Fruit fly (Drosophila melanogaster): ENCODE results near the gene Grx1.

Gene Grx1

DNA sequence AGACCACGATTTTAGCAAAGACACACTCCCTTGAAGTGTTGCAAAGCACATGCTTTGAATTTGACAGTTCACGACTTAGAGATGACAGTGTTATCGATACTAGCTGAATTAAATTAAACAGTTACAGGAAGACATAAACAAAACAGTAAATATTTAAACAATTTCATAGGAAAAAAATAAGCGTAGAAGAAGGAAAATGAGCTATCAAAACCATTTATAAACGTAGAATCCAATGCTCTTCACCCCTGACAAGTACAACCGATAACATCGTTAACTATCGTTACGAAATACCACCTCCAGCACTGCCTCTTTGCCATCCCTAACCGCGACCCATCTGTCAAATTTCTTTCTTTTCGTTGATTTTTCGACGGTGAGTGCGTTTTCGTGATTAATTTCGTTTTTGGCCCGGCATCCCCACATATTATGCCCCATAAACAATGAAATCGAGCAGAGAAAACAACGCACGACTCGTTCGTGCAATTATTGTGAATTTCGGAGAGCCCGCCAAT is 29.8 kb downstream of the Grx1 start, which contains the start of gene RpL26 (continued):
- TF ChIP-seq CG34376 (GFP tag; optimal IDR thresholded peaks at IDR 0.05): peak; percentile 79
- TF ChIP-seq CG4820 (GFP tag; optimal IDR thresholded peaks at IDR 0.05): peak; percentile 37
- peak; percentile 26 for TF ChIP-seq ERR (GFP tag; optimal IDR thresholded peaks at IDR 0.05)
- TF ChIP-seq H15 (GFP tag; IDR thresholded peaks at IDR 0.05): peak; percentile 71; the same call in 1 of the 3 replicates
- peak; percentile 93 for TF ChIP-seq CG10267 (tag; optimal IDR thresholded peaks at IDR 0.05)
- TF ChIP-seq grn (GFP tag; optimal IDR thresholded peaks at IDR 0.05): peak; percentile 5
- no peak for TF ChIP-seq usp (GFP tag; optimal IDR thresholded peaks at IDR 0.05)
- TF ChIP-seq CG12299 (tag; optimal IDR thresholded peaks at IDR 0.05): peak; percentile 71
- TF ChIP-seq cato (GFP tag; optimal IDR thresholded peaks at IDR 0.05; ENCODE audit: borderline replicate concordance): peak; percentile 61
- TF ChIP-seq CG30431 (GFP tag; optimal IDR thresholded peaks at IDR 0.05): no peak
- TF ChIP-seq Sox102F (GFP tag; optimal IDR thresholded peaks at IDR 0.05): no peak
- TF ChIP-seq CG4424 (GFP tag; optimal IDR thresholded peaks at IDR 0.05): peak; percentile 58
- TF ChIP-seq Eip74EF (GFP tag; optimal IDR thresholded peaks at IDR 0.05): peak in 1 of 2 experiments; percentile 35
- 0 out of 2 replicates have a peak, but pooled peaks have one; percentile 68 for TF ChIP-seq Taf1 (GFP tag; IDR thresholded peaks at IDR 0.05)
- peak; percentile 36 for TF ChIP-seq psq (GFP tag; optimal IDR thresholded peaks at IDR 0.05)
- TF ChIP-seq Side (GFP tag; optimal IDR thresholded peaks at IDR 0.05): peak; percentile 71
- TF ChIP-seq CG2120 (GFP tag; optimal IDR thresholded peaks at IDR 0.05): peak; percentile 90
- peak; percentile 99 for TF ChIP-seq knrl (GFP tag; IDR thresholded peaks at IDR 0.05; ENCODE audit: partially characterized antibody)
- 0 out of 3 replicates have a peak, but pooled peaks have one; percentile 57 for TF ChIP-seq ken (GFP tag; IDR thresholded peaks at IDR 0.05)
- TF ChIP-seq CG31388 (GFP tag; optimal IDR thresholded peaks at IDR 0.05): no peak
- peak; percentile 83 for TF ChIP-seq disco-r (GFP tag; optimal IDR thresholded peaks at IDR 0.05)
- peak; percentile 62 for TF ChIP-seq E2f1 (GFP tag; IDR thresholded peaks at IDR 0.05)
- TF ChIP-seq luna (GFP tag; optimal IDR thresholded peaks at IDR 0.05): peak; percentile 74
- peak; percentile 11 for TF ChIP-seq CG5245 (GFP tag; optimal IDR thresholded peaks at IDR 0.05)
- peak; percentile 84 for TF ChIP-seq chn (GFP tag; optimal IDR thresholded peaks at IDR 0.05)
- TF ChIP-seq CG3281 (GFP tag; optimal IDR thresholded peaks at IDR 0.05): peak; percentile 72
- peak; percentile 82 for TF ChIP-seq CG7372 (GFP tag; IDR thresholded peaks at IDR 0.05)
- TF ChIP-seq CG8765 (GFP tag; IDR thresholded peaks at IDR 0.05): peak; percentile 67; the same call in 1 of the 2 replicates
- no peak for TF ChIP-seq sqz (GFP tag; optimal IDR thresholded peaks at IDR 0.05)
- TF ChIP-seq Opbp (GFP tag; IDR thresholded peaks at IDR 0.05; ENCODE audit: partially characterized antibody): peak; percentile 93
- TF ChIP-seq CG13424 (tag; optimal IDR thresholded peaks at IDR 0.05): peak; percentile 87
- TF ChIP-seq MESR4 (GFP tag; optimal IDR thresholded peaks at IDR 0.05): peak; percentile 96
- TF ChIP-seq az2 (GFP tag; optimal IDR thresholded peaks at IDR 0.05): peak; percentile 53
- peak; percentile 78 for TF ChIP-seq CG33213 (GFP tag; optimal IDR thresholded peaks at IDR 0.05)
- peak; percentile 14 for TF ChIP-seq MTF-1 (GFP tag; optimal IDR thresholded peaks at IDR 0.05; ENCODE audit: borderline replicate concordance)
- TF ChIP-seq sim (GFP tag; IDR thresholded peaks at IDR 0.05): no peak
- TF ChIP-seq ham (GFP tag; IDR thresholded peaks at IDR 0.05): no peak
- peak; percentile 34; the same call in 1 of the 2 replicates for TF ChIP-seq wor (GFP tag; IDR thresholded peaks at IDR 0.05)
- peak; percentile 74 for TF ChIP-seq nom (GFP tag; optimal IDR thresholded peaks at IDR 0.05)
- TF ChIP-seq TFAM (GFP tag; optimal IDR thresholded peaks at IDR 0.05): no peak
- no peak for TF ChIP-seq sc (optimal IDR thresholded peaks at IDR 0.05)
- TF ChIP-seq sc (GFP tag; optimal IDR thresholded peaks at IDR 0.05): peak; percentile 44
- TF ChIP-seq CG33557 (GFP tag; optimal IDR thresholded peaks at IDR 0.05): peak; percentile 79
- no peak for TF ChIP-seq CG15269 (tag; optimal IDR thresholded peaks at IDR 0.05)
- TF ChIP-seq Fer1 (GFP tag; optimal IDR thresholded peaks at IDR 0.05): peak; percentile 73
- peak; percentile 90 for TF ChIP-seq mld (GFP tag; IDR thresholded peaks at IDR 0.05; ENCODE audit: partially characterized antibody)
- no peak for TF ChIP-seq CG4360 (GFP tag; IDR thresholded peaks at IDR 0.05)
- peak; percentile 54; the same call in 1 of the 2 replicates for TF ChIP-seq peb (GFP tag; IDR thresholded peaks at IDR 0.05)
- no peak; the same call in none of the 2 replicates for TF ChIP-seq E2f2 (GFP tag; IDR thresholded peaks at IDR 0.05)
- TF ChIP-seq CG11560 (tag; IDR thresholded peaks at IDR 0.05): peak; percentile 34; the same call in 1 of the 3 replicates
